Fruit fly (Drosophila melanogaster) whole organism, embryonic: Measurements from ENCODE around the gene Gga.

Experiments
- Atf-2 ChIP-seq: fragments of 200-800 bp; sonication (Bioruptor generic); optimal IDR thresholded peaks from 2 replicates; lab custom pipeline; 2016; ENCODE audit warnings: missing biosample characterization, missing genetic modification characterization
- Awh ChIP-seq: fragments of 200-800 bp; sonication (Bioruptor generic); IDR thresholded peaks from 2 replicates; pipeline ENCODE4, ENCODE4 v1.3.6; 2022; ENCODE audit warnings: missing biosample characterization, missing genetic modification characterization
- B-H1 ChIP-seq: fragments of 200-800 bp; sonication (Bioruptor generic); IDR thresholded peaks from 3 replicates; pipeline ENCODE4 v1.3.6; 2022; ENCODE audit warnings: missing biosample characterization, missing genetic modification characterization
- Bdp1 ChIP-seq: fragments of 200-800 bp; sonication (Bioruptor generic); optimal IDR thresholded peaks from 3 replicates; lab custom pipeline; 2016; ENCODE audit warnings: missing biosample characterization, missing genetic modification characterization
- Bgb ChIP-seq: fragments of 200-800 bp; sonication (Bioruptor generic); IDR thresholded peaks from 2 replicates; pipeline ENCODE4 v1.3.6; 2022; ENCODE audit warnings: missing biosample characterization, missing genetic modification characterization; ENCODE audit not compliant: partially characterized antibody
- CG10366 ChIP-seq: fragments of 200-800 bp; sonication (Bioruptor generic); IDR thresholded peaks from 2 replicates; pipeline ENCODE4 v1.3.6; 2022; ENCODE audit warnings: missing biosample characterization, missing genetic modification characterization
- CG12391 ChIP-seq: fragments of 200-800 bp; sonication (Bioruptor generic); optimal IDR thresholded peaks from 3 replicates; lab custom pipeline; 2018; ENCODE audit warnings: missing biosample characterization, mild to moderate bottlenecking, missing genetic modification characterization, moderate library complexity
- CG12942 ChIP-seq: fragments of 200-800 bp; sonication (Bioruptor generic); optimal IDR thresholded peaks from 3 replicates; lab custom pipeline; 2016; ENCODE audit warnings: missing biosample characterization, missing genetic modification characterization
- CG16863 ChIP-seq: fragments of 200-800 bp; sonication (Bioruptor generic); optimal IDR thresholded peaks from 3 replicates; lab custom pipeline; 2016; ENCODE audit warnings: missing biosample characterization, missing genetic modification characterization
- CG17802 ChIP-seq: fragments of 200-800 bp; sonication (Bioruptor generic); optimal IDR thresholded peaks from 2 replicates; lab custom pipeline; 2018; ENCODE audit warnings: missing biosample characterization, mild to moderate bottlenecking, missing genetic modification characterization, moderate library complexity
- CG18011 ChIP-seq: fragments of 200-800 bp; sonication (Bioruptor generic); optimal IDR thresholded peaks from 2 replicates; lab custom pipeline; 2017; ENCODE audit warnings: missing biosample characterization, missing genetic modification characterization, mild to moderate bottlenecking, moderate library complexity, missing genotype
- CG31365 ChIP-seq: fragments of 200-800 bp; sonication (Bioruptor generic); optimal IDR thresholded peaks from 2 replicates; lab custom pipeline; 2018; ENCODE audit warnings: missing biosample characterization, mild to moderate bottlenecking, missing genetic modification characterization
- CG32532 ChIP-seq: fragments of 200-800 bp; sonication (Bioruptor generic); IDR thresholded peaks from 2 replicates; pipeline ENCODE4 v1.3.6; 2022; ENCODE audit warnings: missing biosample characterization, missing genetic modification characterization
- CG4707 ChIP-seq: fragments of 200-800 bp; sonication (Bioruptor generic); optimal IDR thresholded peaks from 2 replicates; lab custom pipeline; 2018; ENCODE audit warnings: missing biosample characterization, mild to moderate bottlenecking, missing genetic modification characterization, moderate library complexity
- CG6683 ChIP-seq: fragments of 200-800 bp; sonication (Bioruptor generic); optimal IDR thresholded peaks from 2 replicates; lab custom pipeline; 2017; ENCODE audit warnings: missing biosample characterization, mild to moderate bottlenecking, missing genetic modification characterization, missing genetic modification reagents
- CG6791 ChIP-seq: fragments of 200-800 bp; sonication (Bioruptor generic); IDR thresholded peaks from 3 replicates; pipeline ENCODE4 v1.3.6; 2022; ENCODE audit warnings: missing biosample characterization, missing genetic modification characterization; ENCODE audit not compliant: partially characterized antibody
- CG7271 ChIP-seq: fragments of 200-800 bp; sonication (Bioruptor generic); optimal IDR thresholded peaks from 2 replicates; lab custom pipeline; 2018; ENCODE audit warnings: missing biosample characterization, mild to moderate bottlenecking, missing genetic modification characterization, moderate library complexity
- CG7928 ChIP-seq: fragments of 200-800 bp; sonication (Bioruptor generic); optimal IDR thresholded peaks from 2 replicates; lab custom pipeline; 2017; ENCODE audit warnings: missing biosample characterization, mild to moderate bottlenecking, missing genetic modification characterization
- CG7963 ChIP-seq: fragments of 200-800 bp; sonication (Bioruptor generic); IDR thresholded peaks from 3 replicates; pipeline ENCODE4 v1.3.6; 2022; ENCODE audit warnings: missing biosample characterization, missing genetic modification characterization; ENCODE audit not compliant: partially characterized antibody
- CG9727 ChIP-seq: fragments of 200-800 bp; sonication (Bioruptor generic); optimal IDR thresholded peaks from 3 replicates; lab custom pipeline; 2017; ENCODE audit warnings: missing biosample characterization, mild to moderate bottlenecking, missing genetic modification characterization
- Dbx ChIP-seq: fragments of 200-800 bp; sonication (Bioruptor generic); IDR thresholded peaks from 3 replicates; pipeline ENCODE4 v1.3.6; 2022; ENCODE audit warnings: missing biosample characterization, missing genetic modification characterization
- Dll ChIP-seq: fragments of 200-800 bp; sonication (Bioruptor generic); IDR thresholded peaks from 4 replicates; pipeline ENCODE4 v1.3.6; 2022; ENCODE audit warnings: missing biosample characterization, missing genetic modification characterization; ENCODE audit not compliant: partially characterized antibody
- Ets65A ChIP-seq: fragments of 200-800 bp; sonication (Bioruptor generic); peaks from one replicate; lab custom pipeline; 2016; ENCODE audit warnings: missing biosample characterization, missing genetic modification characterization
- Fer3 ChIP-seq: fragments of 200-800 bp; sonication (Bioruptor generic); optimal IDR thresholded peaks from 2 replicates; lab custom pipeline; 2018; ENCODE audit warnings: missing biosample characterization, mild to moderate bottlenecking, missing genetic modification characterization, moderate library complexity
- Gug ChIP-seq: fragments of 200-800 bp; sonication (Bioruptor generic); IDR thresholded peaks from 4 replicates; pipeline ENCODE4 v1.3.6; 2022; ENCODE audit warnings: missing biosample characterization, missing genetic modification characterization
- HmgD ChIP-seq: fragments of 200-800 bp; sonication (Bioruptor generic); optimal IDR thresholded peaks from 3 replicates; lab custom pipeline; 2016; ENCODE audit warnings: missing biosample characterization, missing genetic modification characterization
- Lhr ChIP-seq: fragments of 200-800 bp; sonication (Bioruptor generic); optimal IDR thresholded peaks from 3 replicates; lab custom pipeline; 2017; ENCODE audit warnings: mild to moderate bottlenecking, missing biosample characterization, missing genetic modification reagents, missing genetic modification characterization
- Meics ChIP-seq: fragments of 200-800 bp; sonication (Bioruptor generic); optimal IDR thresholded peaks from 2 replicates; lab custom pipeline; 2017; ENCODE audit warnings: missing biosample characterization, mild to moderate bottlenecking, missing genetic modification characterization
- Nf-YB ChIP-seq: fragments of 200-800 bp; sonication (Bioruptor generic); optimal IDR thresholded peaks from 3 replicates; lab custom pipeline; 2019; ENCODE audit warnings: missing biosample characterization, mild to moderate bottlenecking, missing genetic modification characterization, moderate library complexity
- Oaz ChIP-seq: fragments of 200-800 bp; sonication (Bioruptor generic); IDR thresholded peaks from 2 replicates; pipeline ENCODE4 v1.3.6; 2022; ENCODE audit warnings: missing biosample characterization, missing genetic modification characterization
- Taf1 ChIP-seq: fragments of 200-800 bp; sonication (Bioruptor generic); IDR thresholded peaks from 2 replicates; pipeline ENCODE4 v1.3.6; 2022; ENCODE audit warnings: missing biosample characterization, missing genetic modification characterization
- Xbp1 ChIP-seq: fragments of 200-800 bp; sonication (Bioruptor generic); optimal IDR thresholded peaks from 3 replicates; lab custom pipeline; 2016; ENCODE audit warnings: missing biosample characterization, mild to moderate bottlenecking, missing genetic modification characterization
- az2 ChIP-seq: fragments of 200-800 bp; sonication (Bioruptor generic); optimal IDR thresholded peaks from 3 replicates; lab custom pipeline; 2016; ENCODE audit warnings: missing biosample characterization, missing genetic modification characterization
- chn ChIP-seq: fragments of 200-800 bp; sonication (Bioruptor generic); optimal IDR thresholded peaks from 2 replicates; lab custom pipeline; 2016; ENCODE audit warnings: missing biosample characterization, missing genetic modification characterization
- ci ChIP-seq: fragments of 200-800 bp; sonication (Bioruptor generic); IDR thresholded peaks from 3 replicates; pipeline ENCODE4 v1.3.6; 2022; ENCODE audit warnings: missing biosample characterization, missing genetic modification characterization
- dati ChIP-seq: fragments of 200-800 bp; sonication (Bioruptor generic); IDR thresholded peaks from 2 replicates; pipeline ENCODE4 v1.3.6; 2022; ENCODE audit warnings: missing biosample characterization, missing genetic modification characterization
- disco-r ChIP-seq: fragments of 200-800 bp; sonication (Bioruptor generic); optimal IDR thresholded peaks from 2 replicates; lab custom pipeline; 2016; ENCODE audit warnings: missing biosample characterization, missing genetic modification characterization
- dmrt11E ChIP-seq: fragments of 200-800 bp; sonication (Bioruptor generic); optimal IDR thresholded peaks from 3 replicates; lab custom pipeline; 2018; ENCODE audit warnings: missing biosample characterization, mild to moderate bottlenecking, missing genetic modification characterization, moderate library complexity
- gcm ChIP-seq: fragments of 200-800 bp; sonication (Bioruptor generic); optimal IDR thresholded peaks from 2 replicates; lab custom pipeline; 2019; ENCODE audit warnings: missing biosample characterization, mild to moderate bottlenecking, missing genetic modification characterization, moderate library complexity
- gem ChIP-seq: fragments of 200-800 bp; sonication (Bioruptor generic); optimal IDR thresholded peaks from 2 replicates; lab custom pipeline; 2019; ENCODE audit warnings: missing biosample characterization, mild to moderate bottlenecking, missing genetic modification characterization, moderate library complexity
- jumu ChIP-seq: fragments of 200-800 bp; sonication (Bioruptor generic); optimal IDR thresholded peaks from 3 replicates; lab custom pipeline; 2016; ENCODE audit warnings: missing biosample characterization, missing genetic modification characterization
- prd ChIP-seq, 3 experiments: fragments of >200 bp in 2 of 3; fragments of 200-800 bp in 1 of 3; sonication (Bioruptor generic) in 1 of 3; optimal IDR thresholded peaks in 2 of 3; IDR thresholded peaks in 1 of 3; 2 replicates in 2 of 3; 3 replicates in 1 of 3; pipeline versions ENCODE4 v1.3.6 to Lab custom; 2017 to 2022; ENCODE audit warnings: missing biosample characterization in 1 of 3, missing genetic modification characterization in 1 of 3
- row ChIP-seq: fragments of 200-800 bp; sonication (Bioruptor generic); IDR thresholded peaks from 3 replicates; pipeline ENCODE4 v1.3.6; 2022; ENCODE audit warnings: missing biosample characterization, missing genetic modification characterization
- scrt ChIP-seq: fragments of 200-800 bp; sonication (Bioruptor generic); optimal IDR thresholded peaks from 2 replicates; lab custom pipeline; 2018; ENCODE audit warnings: missing biosample characterization, mild to moderate bottlenecking, missing genetic modification characterization, moderate library complexity
- slp2 ChIP-seq: fragments of 200-800 bp; sonication (Bioruptor generic); optimal IDR thresholded peaks from 2 replicates; lab custom pipeline; 2016; ENCODE audit warnings: missing biosample characterization, missing genetic modification characterization
- sna ChIP-seq: fragments of 200-800 bp; sonication (Bioruptor generic); IDR thresholded peaks from 2 replicates; pipeline ENCODE4 v1.3.6; 2022; ENCODE audit warnings: missing biosample characterization, missing genetic modification characterization; ENCODE audit not compliant: partially characterized antibody
- vvl ChIP-seq: fragments of 200-800 bp; sonication (Bioruptor generic); IDR thresholded peaks from 2 replicates; pipeline ENCODE4 v1.3.6; 2022; ENCODE audit warnings: missing biosample characterization, missing genetic modification characterization
- z ChIP-seq: fragments of 200-800 bp; sonication (Bioruptor generic); IDR thresholded peaks from 3 replicates; pipeline ENCODE4 v1.3.6; 2022; ENCODE audit warnings: missing biosample characterization, missing genetic modification characterization
- zen2 ChIP-seq: fragments of 200-800 bp; sonication (Bioruptor generic); IDR thresholded peaks from 3 replicates; pipeline ENCODE4 v1.3.6; 2022; ENCODE audit warnings: missing biosample characterization, missing genetic modification characterization; ENCODE audit not compliant: partially characterized antibody

Gene Gga

dm6 chrX:9641184-9641772 is 40.4 kb downstream of the Gga start (continued):
- no peak for TF ChIP-seq CG7963
- TF ChIP-seq CG31365, result peak; percentile 12
- peak; percentile 58 for TF ChIP-seq CG7928 (GFP tag; lab: Kevin White, UChicago)
- peak; percentile 88 for TF ChIP-seq gem (tag; lab: Kevin White, UChicago)
- TF ChIP-seq dati (GFP tag; lab: Robert Waterston, UW), result no peak
- TF ChIP-seq Nf-YB (GFP tag; lab: Kevin White, UChicago), result peak; percentile 58
- TF ChIP-seq Awh (GFP tag; lab: Robert Waterston, UW), result peak; percentile 20; the same call in 1 of the 2 replicates
- TF ChIP-seq prd (optimal IDR thresholded peaks at IDR 0.05; lab: Kevin White, UChicago), result no peak
- TF ChIP-seq prd (GFP tag; IDR thresholded peaks at IDR 0.05; lab: Robert Waterston, UW), result peak; percentile 52; the same call in 2 of the 3 replicates
- 0 out of 2 replicates have a peak, but pooled peaks have one; percentile 32 for TF ChIP-seq Oaz (GFP tag; lab: Robert Waterston, UW)
- TF ChIP-seq jumu (GFP tag; lab: Kevin White, UChicago), result no peak
- no peak for TF ChIP-seq Dll (GFP tag; lab: Robert Waterston, UW)
- no peak for TF ChIP-seq chn (GFP tag; lab: Kevin White, UChicago)
- TF ChIP-seq CG12391 (tag; lab: Kevin White, UChicago), result peak; percentile 72
- peak; percentile 38 for TF ChIP-seq az2
- TF ChIP-seq Meics (GFP tag; lab: Kevin White, UChicago), result peak; percentile 86
- TF ChIP-seq Bdp1 (GFP tag; lab: Kevin White, UChicago), result no peak
- TF ChIP-seq Taf1 (GFP tag; lab: Robert Waterston, UW), result peak; percentile 62; the same call in 1 of the 2 replicates
- TF ChIP-seq CG32532, result peak; percentile 85
- peak; percentile 66 for TF ChIP-seq Ets65A (GFP tag; lab: Kevin White, UChicago)
- TF ChIP-seq Lhr, result no peak
- peak; percentile 65 for TF ChIP-seq scrt (GFP tag; lab: Kevin White, UChicago)
- no peak for TF ChIP-seq HmgD (GFP tag; lab: Kevin White, UChicago)
- peak; percentile 61 for TF ChIP-seq gcm
- peak; percentile 76 for TF ChIP-seq vvl (GFP tag; lab: Robert Waterston, UW)
- peak; percentile 64 for TF ChIP-seq Xbp1 (GFP tag; lab: Kevin White, UChicago)
- TF ChIP-seq CG18011 (GFP tag; lab: Kevin White, UChicago), result peak; percentile 28
- TF ChIP-seq ci (GFP tag; lab: Robert Waterston, UW), result no peak
- TF ChIP-seq Atf-2 (GFP tag; lab: Kevin White, UChicago), result no peak
- no peak for TF ChIP-seq dmrt11E (tag; lab: Kevin White, UChicago)
- TF ChIP-seq Dbx (GFP tag; lab: Robert Waterston, UW), result peak; percentile 80
- TF ChIP-seq Bgb (GFP tag; lab: Robert Waterston, UW), result no peak
- peak; percentile 73 for TF ChIP-seq row (GFP tag; lab: Robert Waterston, UW)
- peak; percentile 62 for TF ChIP-seq CG6683 (GFP tag; lab: Kevin White, UChicago)
- no peak for TF ChIP-seq zen2 (GFP tag; lab: Robert Waterston, UW)
- TF ChIP-seq CG10366 (GFP tag; lab: Robert Waterston, UW), result peak; percentile 43; the same call in 1 of the 2 replicates
- TF ChIP-seq CG17802 (tag; lab: Kevin White, UChicago), result no peak
- TF ChIP-seq disco-r, result no peak
- TF ChIP-seq CG6791, result no peak
- peak; percentile 90 for TF ChIP-seq Fer3
- no peak for TF ChIP-seq CG4707 (GFP tag; lab: Kevin White, UChicago)
- TF ChIP-seq CG16863, result no peak
- TF ChIP-seq CG7271 (tag; lab: Kevin White, UChicago), result no peak
- no peak for TF ChIP-seq z (GFP tag; lab: Robert Waterston, UW)
- no peak for TF ChIP-seq CG12942 (GFP tag; lab: Kevin White, UChicago)
- no peak for TF ChIP-seq sna (GFP tag; lab: Robert Waterston, UW)
- peak; percentile 28; the same call in 2 of the 3 replicates for TF ChIP-seq B-H1 (GFP tag; lab: Robert Waterston, UW)
- no peak for TF ChIP-seq Gug (GFP tag; lab: Robert Waterston, UW)
- no peak for TF ChIP-seq slp2 (GFP tag; lab: Kevin White, UChicago)
- peak; percentile 66 for TF ChIP-seq CG9727 (GFP tag; lab: Kevin White, UChicago)
